Worm (Caenorhabditis elegans): ENCODE measurements around the gene scl-9.

- TF ChIP-seq ama-1 (optimal IDR thresholded peaks at IDR 0.05): no peak
- no peak for TF ChIP-seq ama-1 (GFP tag; optimal IDR thresholded peaks at IDR 0.05)
- no peak for TF ChIP-seq hmg-20 (GFP tag; IDR thresholded peaks at IDR 0.05)
- TF ChIP-seq F37B4.10 (GFP tag; IDR thresholded peaks at IDR 0.05): no peak
- TF ChIP-seq dpl-1 (GFP tag; optimal IDR thresholded peaks at IDR 0.05): no peak
- no peak for TF ChIP-seq F49E8.2 (tag; optimal IDR thresholded peaks at IDR 0.05; ENCODE audit: insufficient read depth)
- no peak for TF ChIP-seq F57C9.4 (tag; optimal IDR thresholded peaks at IDR 0.05)
- no peak for TF ChIP-seq unc-130 (GFP tag; optimal IDR thresholded peaks at IDR 0.05)
These were observed 5.5 kb upstream of the scl-9 start for ce11 chrIV:13041486-13041885.

Measured in whole organism, young adult.